Worm (Caenorhabditis elegans): Measurements from ENCODE around the gene K04D7.6.

Gene K04D7.6

DNA sequence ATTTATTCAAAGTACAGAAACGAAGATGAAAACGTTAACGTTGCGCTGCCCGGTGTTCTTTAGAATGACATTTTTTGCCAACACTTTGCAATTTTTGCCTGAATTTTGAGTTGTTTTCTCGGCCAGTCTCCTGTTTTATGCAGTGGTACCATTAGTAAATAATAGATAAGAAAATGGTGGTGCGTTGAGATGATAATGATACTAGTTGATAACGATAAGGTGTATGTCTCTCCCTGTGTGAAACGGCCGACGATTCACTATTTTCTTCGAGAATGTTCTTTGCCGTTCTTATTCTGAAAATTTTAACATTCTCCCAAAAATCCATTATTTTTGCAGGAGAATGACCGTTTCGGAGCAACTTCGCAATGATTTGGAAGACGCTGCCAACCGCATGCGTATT lies 37.2 kb upstream of the K04D7.6 start, which contains the start of gene tkt-1 (continued):
- TF ChIP-seq rnt-1 (tag; optimal IDR thresholded peaks at IDR 0.05) (no peak), pqm-1 (tag; optimal IDR thresholded peaks at IDR 0.05) (peak; percentile 48), irx-1 (tag; optimal IDR thresholded peaks at IDR 0.05) (no peak), nhr-71 (tag; optimal IDR thresholded peaks at IDR 0.05) (peak; percentile 4), fkh-4 (tag; optimal IDR thresholded peaks at IDR 0.05; ENCODE audit: borderline replicate concordance) (no peak), tbx-2 (tag; optimal IDR thresholded peaks at IDR 0.05) (no peak), mdl-1 (tag; optimal IDR thresholded peaks at IDR 0.05) (no peak), pag-3 (tag; optimal IDR thresholded peaks at IDR 0.05; ENCODE audit: borderline replicate concordance, insufficient read depth) (no peak), nhr-47 (tag; optimal IDR thresholded peaks at IDR 0.05) (no peak), F16B12.6 (tag; optimal IDR thresholded peaks at IDR 0.05) (no peak), ces-1 (GFP tag; optimal IDR thresholded peaks at IDR 0.05) (no peak), nhr-76 (tag; optimal IDR thresholded peaks at IDR 0.05) (no peak), fos-1 (tag; optimal IDR thresholded peaks at IDR 0.05) (no peak), unc-86 (tag; optimal IDR thresholded peaks at IDR 0.05) (no peak), grh-1 (GFP tag; IDR thresholded peaks at IDR 0.05) (no peak), C16A3.4 (tag; optimal IDR thresholded peaks at IDR 0.05) (no peak), lin-39 (tag; optimal IDR thresholded peaks at IDR 0.05) (no peak), egl-13 (tag; optimal IDR thresholded peaks at IDR 0.05) (no peak), lir-3 (tag; optimal IDR thresholded peaks at IDR 0.05; ENCODE audit: poor library complexity) (no peak), hpl-2 (GFP tag; optimal IDR thresholded peaks at IDR 0.05) (no peak), zag-1 (tag; optimal IDR thresholded peaks at IDR 0.05) (no peak), C34B4.2 (tag; optimal IDR thresholded peaks at IDR 0.05) (no peak), hlh-17 (GFP tag; optimal IDR thresholded peaks at IDR 0.05; ENCODE audit: borderline replicate concordance) (no peak), elt-2 (tag; optimal IDR thresholded peaks at IDR 0.05) (peak; percentile 67), ceh-8 (GFP tag; optimal IDR thresholded peaks at IDR 0.05) (no peak), mab-9 (GFP tag; IDR thresholded peaks at IDR 0.05) (no peak), unc-130 (tag; optimal IDR thresholded peaks at IDR 0.05) (peak; percentile 15)

DNA sequence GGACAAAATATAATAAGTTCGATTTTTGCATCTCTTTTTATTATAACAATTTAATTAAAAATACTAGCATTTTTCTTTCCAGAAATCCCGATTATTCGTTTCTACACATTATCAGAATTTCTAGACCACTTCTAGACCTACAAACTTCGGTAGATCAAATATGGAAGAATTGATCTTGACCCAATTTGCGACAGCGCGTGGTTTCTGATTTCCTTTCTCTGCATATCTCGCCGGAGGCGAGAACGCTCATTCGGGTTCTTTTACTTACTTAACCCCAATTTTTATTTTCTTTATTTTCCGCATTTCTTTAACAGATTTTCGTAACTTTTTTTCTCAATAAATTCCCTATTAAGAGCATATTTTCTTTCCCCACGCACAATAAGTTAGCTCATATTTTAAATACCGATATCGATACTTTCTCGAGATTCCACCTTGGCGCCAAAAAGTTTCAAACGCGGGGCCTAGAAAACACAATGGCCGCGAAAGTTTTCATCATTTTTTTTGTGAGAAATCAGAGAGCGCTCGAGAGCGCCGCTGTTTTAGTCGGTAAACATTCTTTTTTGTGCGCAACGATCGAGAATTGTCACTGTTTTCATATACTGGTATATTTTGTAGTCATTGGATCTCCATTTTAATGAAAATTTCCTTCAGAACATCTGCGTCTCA lies 36.5 kb upstream of the K04D7.6 start:
- peak; percentile 57 for TF ChIP-seq nhr-20 (tag; optimal IDR thresholded peaks at IDR 0.05)
- TF ChIP-seq mef-2 (tag; optimal IDR thresholded peaks at IDR 0.05), result no peak
- TF ChIP-seq blmp-1 (tag; optimal IDR thresholded peaks at IDR 0.05), result peak; percentile 72
- no peak for TF ChIP-seq nhr-84 (tag; optimal IDR thresholded peaks at IDR 0.05)
- TF ChIP-seq nhr-11 (tag; optimal IDR thresholded peaks at IDR 0.05), result no peak
- TF ChIP-seq snu-23 (GFP tag; optimal IDR thresholded peaks at IDR 0.05), result peak; percentile 45
- no peak for TF ChIP-seq C34B4.2 (tag; optimal IDR thresholded peaks at IDR 0.05)
- TF ChIP-seq aha-1 (tag; optimal IDR thresholded peaks at IDR 0.05), result no peak
- no peak for TF ChIP-seq alr-1 (tag; optimal IDR thresholded peaks at IDR 0.05; ENCODE audit: borderline replicate concordance)
- no peak for TF ChIP-seq aly-2 (tag; optimal IDR thresholded peaks at IDR 0.05)
- TF ChIP-seq ceh-8 (GFP tag; optimal IDR thresholded peaks at IDR 0.05), result no peak
- TF ChIP-seq ztf-11 (tag; optimal IDR thresholded peaks at IDR 0.05), result no peak
- peak in 1 of 2 experiments; percentile 55 for TF ChIP-seq lsy-2 (tag; optimal IDR thresholded peaks at IDR 0.05)
- TF ChIP-seq sox-4 (tag; optimal IDR thresholded peaks at IDR 0.05), result no peak
- TF ChIP-seq ets-5 (GFP tag; IDR thresholded peaks at IDR 0.05), result no peak
- TF ChIP-seq nhr-90 (tag; optimal IDR thresholded peaks at IDR 0.05; ENCODE audit: poor library complexity), result no peak
- no peak for TF ChIP-seq pag-3 (tag; optimal IDR thresholded peaks at IDR 0.05; ENCODE audit: borderline replicate concordance, insufficient read depth)
- no peak for TF ChIP-seq zag-1 (tag; optimal IDR thresholded peaks at IDR 0.05)
- peak; percentile 71 to 87 (median 85) for TF ChIP-seq dpl-1 (GFP tag; optimal IDR thresholded peaks at IDR 0.05)
- peak; percentile 61 for TF ChIP-seq ceh-90 (tag; optimal IDR thresholded peaks at IDR 0.05)
- no peak for TF ChIP-seq isw-1 (GFP tag; IDR thresholded peaks at IDR 0.05)
- TF ChIP-seq egl-27 (tag; optimal IDR thresholded peaks at IDR 0.05), result no peak
- 0 out of 2 replicates have a peak, but pooled peaks have one; percentile 14 for TF ChIP-seq nhr-19 (GFP tag; conservative IDR thresholded peaks at IDR 0.05)
- TF ChIP-seq lin-15B (tag; optimal IDR thresholded peaks at IDR 0.05), result no peak
- TF ChIP-seq sptf-1 (tag; optimal IDR thresholded peaks at IDR 0.05), result no peak
- no peak for TF ChIP-seq mab-9 (GFP tag; IDR thresholded peaks at IDR 0.05)
- TF ChIP-seq efl-3 (GFP tag; optimal IDR thresholded peaks at IDR 0.05), result no peak
- TF ChIP-seq ama-1 (optimal IDR thresholded peaks at IDR 0.05), result no peak
- no peak for TF ChIP-seq ceh-63 (GFP tag; optimal IDR thresholded peaks at IDR 0.05)

All from whole organism, L1 larva.